Worm (Caenorhabditis elegans) whole organism, early embryonic: Measurements from ENCODE around the gene cut-2.

Source experiments
- aly-1 ChIP-seq: sonication (generic microtip); optimal IDR thresholded peaks from 2 replicates; lab custom pipeline; 2016; ENCODE audit warnings: missing genetic modification characterization, missing compliant biosample characterization
- ceh-36 ChIP-seq: sonication (generic microtip); optimal IDR thresholded peaks from 2 replicates; lab custom pipeline; 2016; ENCODE audit warnings: missing genetic modification characterization, inconsistent platforms, missing compliant biosample characterization
- hmg-4 ChIP-seq: fragments of 200-800 bp; sonication (Bioruptor generic); optimal IDR thresholded peaks from 2 replicates; lab custom pipeline; 2018; ENCODE audit warnings: mild to moderate bottlenecking, missing genetic modification characterization, missing compliant biosample characterization
- sea-1 ChIP-seq: fragments of 200-800 bp; sonication (Bioruptor generic); conservative IDR thresholded peaks from 2 replicates; pipeline ENCODE4 v1.3.6; 2022; ENCODE audit warnings: missing genetic modification characterization, missing compliant biosample characterization

DNA sequence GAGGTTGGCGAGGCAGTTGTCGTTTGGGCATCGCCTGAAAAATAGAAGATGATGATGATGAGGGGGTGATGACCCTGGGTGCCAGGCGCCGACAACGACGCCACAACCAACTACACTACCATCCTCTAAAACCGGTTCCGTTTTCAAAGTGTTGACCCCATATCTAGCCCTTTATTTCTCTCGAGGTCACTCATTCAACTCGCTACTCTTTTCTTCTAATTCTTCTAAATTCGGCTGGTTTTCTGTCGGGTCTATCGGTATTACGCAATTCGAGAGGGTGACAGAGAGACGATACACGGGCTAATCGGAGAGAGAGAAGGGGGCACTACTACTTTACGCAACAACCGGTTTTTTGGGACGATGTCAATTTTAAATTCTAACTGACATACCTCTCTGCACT lies 43.4 kb upstream of the cut-2 start:
- TF ChIP-seq sea-1 (no peak), ceh-36 (tag; lab: Kevin White, UChicago) (no peak), hmg-4 (GFP tag; lab: Kevin White, UChicago) (no peak), aly-1 (no peak)
